Fruit fly (Drosophila melanogaster) Kc167 (cell line): Measurements from ENCODE around the gene rost.

Source experiments
- Myc ChIP-seq: fragments of >200 bp; optimal IDR thresholded peaks from 2 replicates; lab custom pipeline; 2017; ENCODE audit warnings: missing external identifiers
- h ChIP-seq: fragments of >200 bp; optimal IDR thresholded peaks from 3 replicates; lab custom pipeline; 2018; ENCODE audit warnings: missing external identifiers
- psq ChIP-seq: fragments of >200 bp; optimal IDR thresholded peaks from 2 replicates; lab custom pipeline; 2017; ENCODE audit warnings: missing external identifiers

DNA sequence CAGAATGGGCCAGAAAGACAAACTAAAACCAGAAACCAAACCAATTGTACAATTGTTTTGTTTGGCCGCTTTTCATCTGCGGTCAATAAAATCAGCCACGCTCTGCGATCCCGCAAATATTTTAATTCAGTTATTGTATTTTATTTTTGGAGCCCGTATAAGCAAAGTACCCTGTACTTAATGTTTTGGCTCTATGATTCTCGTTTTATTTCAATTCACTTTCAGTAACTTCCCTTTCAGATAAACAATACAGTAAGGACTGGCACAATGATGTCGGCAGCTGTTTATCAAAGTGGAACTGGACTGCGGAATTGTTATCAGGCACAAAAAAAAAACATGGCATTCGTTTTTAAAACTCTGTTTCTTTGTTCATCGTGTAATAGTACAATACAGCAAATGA, 40.7 kb downstream of the rost start:
- TF ChIP-seq psq (lab: Kevin White, UChicago) (no peak), h (lab: Kevin White, UChicago) (no peak), Myc (lab: Kevin White, UChicago) (no peak)
